Worm (Caenorhabditis elegans): Measurements from ENCODE around the gene W03A5.1.

DNA sequence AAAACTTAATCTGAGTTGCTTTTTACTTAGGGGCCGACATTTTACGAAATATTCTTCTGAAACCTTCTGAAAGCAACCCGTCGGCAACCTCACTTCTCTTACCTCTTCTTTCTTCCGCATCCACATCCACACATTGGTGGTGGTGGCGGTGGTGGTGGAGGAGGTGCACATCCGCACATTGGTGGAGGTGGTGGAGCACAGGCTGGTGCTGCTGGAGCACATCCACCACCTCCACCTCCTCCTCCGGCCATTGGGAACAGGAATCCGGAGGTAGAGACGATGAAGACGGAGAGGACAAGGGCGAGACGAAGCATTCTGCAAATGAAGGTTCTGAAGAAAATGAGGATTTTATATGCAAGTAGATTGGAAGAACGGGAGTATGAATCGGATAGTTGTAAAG, 6.0 kb downstream of the W03A5.1 start, which contains the start of gene grl-22:
- TF ChIP-seq unc-62 (GFP tag; optimal IDR thresholded peaks at IDR 0.05) (no peak), nhr-28 (tag; optimal IDR thresholded peaks at IDR 0.05) (no peak)

Data from whole organism, mixed stage, embryonic.